Worm (Caenorhabditis elegans): ENCODE measurements around the gene T05C7.8.
"Not testable (repeated sequence)": the region's sequence is repeated elsewhere in the genome, so short reads cannot be mapped to it uniquely, and the experiment has no call there.

ce11 chrIV:111377-111776 is 35.2 kb downstream of the T05C7.8 start, which contains the start of gene F29C4.4:
- TF ChIP-seq cnd-1 (tag; optimal IDR thresholded peaks at IDR 0.05); ceh-39 (tag; optimal IDR thresholded peaks at IDR 0.05); sem-2 (GFP tag; optimal IDR thresholded peaks at IDR 0.05); lin-13 (tag; optimal IDR thresholded peaks at IDR 0.05); lsy-2 (tag; optimal IDR thresholded peaks at IDR 0.05); lin-32 (GFP tag; optimal IDR thresholded peaks at IDR 0.05); sptf-1 (tag; optimal IDR thresholded peaks at IDR 0.05); tbx-8 (GFP tag; optimal IDR thresholded peaks at IDR 0.05); nhr-12 (tag; optimal IDR thresholded peaks at IDR 0.05); blmp-1 (tag; optimal IDR thresholded peaks at IDR 0.05); hlh-1 (tag; optimal IDR thresholded peaks at IDR 0.05); elt-3 (tag; optimal IDR thresholded peaks at IDR 0.05): not testable (repeated sequence)
